Fruit fly (Drosophila melanogaster) whole organism, embryonic: Measurements from ENCODE around the gene wg.
A peak's percentile ranks its signal among the peaks of the same experiment; 100 is the strongest.

Source experiments
- Antp ChIP-seq: fragments of 200-800 bp; sonication (Bioruptor generic); optimal IDR thresholded peaks from 3 replicates; lab custom pipeline; 2016; ENCODE audit warnings: missing biosample characterization, missing genetic modification characterization
- Atf3 ChIP-seq: fragments of 200-800 bp; sonication (Bioruptor generic); optimal IDR thresholded peaks from 3 replicates; lab custom pipeline; 2016; ENCODE audit warnings: missing biosample characterization, missing genetic modification characterization
- CG10462 ChIP-seq: fragments of 200-800 bp; sonication (Bioruptor generic); optimal IDR thresholded peaks from 2 replicates; lab custom pipeline; 2016; ENCODE audit warnings: missing biosample characterization, missing genetic modification characterization
- CG12744 ChIP-seq: fragments of 200-800 bp; sonication (Bioruptor generic); optimal IDR thresholded peaks from 2 replicates; lab custom pipeline; 2016; ENCODE audit warnings: missing biosample characterization, missing genetic modification characterization
- CG14667 ChIP-seq: fragments of 200-800 bp; sonication (Bioruptor generic); IDR thresholded peaks from 2 replicates; pipeline ENCODE4 v1.3.6; 2022; ENCODE audit warnings: missing biosample characterization, missing genetic modification characterization
- CG14710 ChIP-seq: fragments of 200-800 bp; sonication (Bioruptor generic); optimal IDR thresholded peaks from 3 replicates; lab custom pipeline; 2019; ENCODE audit warnings: missing biosample characterization, mild to moderate bottlenecking, missing genetic modification characterization, moderate library complexity
- CG14860 ChIP-seq: fragments of 200-800 bp; sonication (Bioruptor generic); IDR thresholded peaks from 3 replicates; pipeline ENCODE4 v1.3.6; 2022; ENCODE audit warnings: missing biosample characterization, missing genetic modification characterization; ENCODE audit not compliant: partially characterized antibody
- CG15011 ChIP-seq: fragments of 200-800 bp; sonication (Bioruptor generic); optimal IDR thresholded peaks from 3 replicates; lab custom pipeline; 2018; ENCODE audit warnings: missing biosample characterization, mild to moderate bottlenecking, missing genetic modification characterization
- CG17328 ChIP-seq: fragments of 200-800 bp; sonication (Bioruptor generic); IDR thresholded peaks from 2 replicates; pipeline ENCODE4 v1.3.6; 2022; ENCODE audit warnings: missing biosample characterization, missing genetic modification characterization
- CG6175 ChIP-seq: fragments of 200-800 bp; sonication (Bioruptor generic); IDR thresholded peaks from 3 replicates; pipeline ENCODE4 v1.3.6; 2022; ENCODE audit warnings: missing biosample characterization, missing genetic modification characterization
- CG6654 ChIP-seq: fragments of 200-800 bp; sonication (Bioruptor generic); optimal IDR thresholded peaks from 2 replicates; lab custom pipeline; 2017; ENCODE audit warnings: missing biosample characterization, mild to moderate bottlenecking, missing genetic modification characterization
- CG6689 ChIP-seq: fragments of 200-800 bp; sonication (Bioruptor generic); IDR thresholded peaks from 2 replicates; pipeline ENCODE4 v1.3.6; 2022; ENCODE audit warnings: missing biosample characterization, missing genetic modification characterization
- CG8089 ChIP-seq: fragments of 200-800 bp; sonication (Bioruptor generic); optimal IDR thresholded peaks from 3 replicates; lab custom pipeline; 2016; ENCODE audit warnings: missing biosample characterization, missing genetic modification characterization
- CG9609 ChIP-seq: fragments of 200-800 bp; sonication (Bioruptor generic); optimal IDR thresholded peaks from 3 replicates; lab custom pipeline; 2016; ENCODE audit warnings: missing biosample characterization, missing genetic modification characterization
- Chrac-16 ChIP-seq: fragments of 200-800 bp; sonication (Bioruptor generic); optimal IDR thresholded peaks from 3 replicates; lab custom pipeline; 2016; ENCODE audit warnings: missing biosample characterization, missing genetic modification characterization
- CkIIα-i1 ChIP-seq: fragments of 200-800 bp; sonication (Bioruptor generic); IDR thresholded peaks from 2 replicates; pipeline ENCODE4 v1.3.6; 2022; ENCODE audit warnings: missing biosample characterization, missing genetic modification characterization
- D19A ChIP-seq: fragments of 200-800 bp; optimal IDR thresholded peaks from 3 replicates; lab custom pipeline; 2019; ENCODE audit warnings: missing biosample characterization, mild to moderate bottlenecking, missing genetic modification characterization, moderate library complexity
- Ets65A ChIP-seq: fragments of 200-800 bp; sonication (Bioruptor generic); peaks from one replicate; lab custom pipeline; 2016; ENCODE audit warnings: missing biosample characterization, missing genetic modification characterization
- HLHmδ ChIP-seq: fragments of 200-800 bp; sonication (Bioruptor generic); optimal IDR thresholded peaks from 2 replicates; lab custom pipeline; 2018; ENCODE audit warnings: missing biosample characterization, mild to moderate bottlenecking, missing genetic modification characterization, moderate library complexity
- Hr51 ChIP-seq, 2 experiments: fragments of 200-800 bp; sonication (Bioruptor generic); optimal IDR thresholded peaks; 2 replicates in 1 of 2; 3 replicates in 1 of 2; lab custom pipeline; 2016 to 2018; ENCODE audit warnings: missing biosample characterization in 2 of 2, missing genetic modification characterization in 2 of 2, mild to moderate bottlenecking in 1 of 2, moderate library complexity in 1 of 2
- MESR4 ChIP-seq: fragments of 200-800 bp; sonication (Bioruptor generic); optimal IDR thresholded peaks from 2 replicates; lab custom pipeline; 2018; ENCODE audit warnings: missing biosample characterization, mild to moderate bottlenecking, missing genetic modification characterization, moderate library complexity
- Mes4 ChIP-seq: fragments of 200-800 bp; sonication (Bioruptor generic); optimal IDR thresholded peaks from 2 replicates; lab custom pipeline; 2016; ENCODE audit warnings: missing biosample characterization, missing genetic modification characterization
- Myb ChIP-seq: fragments of 200-800 bp; sonication (Bioruptor generic); optimal IDR thresholded peaks from 2 replicates; lab custom pipeline; 2016; ENCODE audit warnings: missing biosample characterization, missing genetic modification characterization
- NfI ChIP-seq: fragments of 200-800 bp; sonication (Bioruptor generic); optimal IDR thresholded peaks from 3 replicates; lab custom pipeline; 2018; ENCODE audit warnings: missing biosample characterization, mild to moderate bottlenecking, missing genetic modification characterization, moderate library complexity
- Ravus ChIP-seq: fragments of 200-800 bp; sonication (Bioruptor generic); IDR thresholded peaks from 2 replicates; pipeline ENCODE4 v1.3.6; 2022; ENCODE audit warnings: missing biosample characterization, missing genetic modification characterization
- Rx ChIP-seq: fragments of 200-800 bp; sonication (Bioruptor generic); IDR thresholded peaks from 2 replicates; pipeline ENCODE4 v1.3.6; 2022; ENCODE audit warnings: missing biosample characterization, missing genetic modification characterization
- Sry-β ChIP-seq: fragments of 200-800 bp; sonication (Bioruptor generic); optimal IDR thresholded peaks from 2 replicates; lab custom pipeline; 2018; ENCODE audit warnings: missing biosample characterization, mild to moderate bottlenecking, missing genetic modification characterization, moderate library complexity
- Stat92E ChIP-seq, 3 experiments: fragments of >200 bp in 2 of 3; fragments of 200-800 bp in 1 of 3; sonication (Bioruptor generic) in 1 of 3; optimal IDR thresholded peaks; 2 replicates each; lab custom pipeline; 2017 to 2019; ENCODE audit warnings: missing biosample characterization in 3 of 3, missing genetic modification characterization in 3 of 3, mild to moderate bottlenecking in 1 of 3, moderate library complexity in 1 of 3
- ap ChIP-seq: fragments of 200-800 bp; sonication (Bioruptor generic); IDR thresholded peaks from 2 replicates; pipeline ENCODE4 v1.3.6; 2022; ENCODE audit warnings: missing biosample characterization, missing genetic modification characterization
- cas ChIP-seq: fragments of 200-800 bp; sonication (Bioruptor generic); IDR thresholded peaks from 2 replicates; pipeline ENCODE4 v1.3.6; 2022; ENCODE audit warnings: missing biosample characterization, missing genetic modification characterization
- caup ChIP-seq: fragments of 200-800 bp; sonication (Bioruptor generic); optimal IDR thresholded peaks from 3 replicates; lab custom pipeline; 2017; ENCODE audit warnings: missing biosample characterization, mild to moderate bottlenecking, missing genetic modification characterization, moderate library complexity; ENCODE audit not compliant: severe bottlenecking
- cg ChIP-seq: fragments of 200-800 bp; sonication (Bioruptor generic); optimal IDR thresholded peaks from 3 replicates; lab custom pipeline; 2019; ENCODE audit warnings: missing biosample characterization, mild to moderate bottlenecking, missing genetic modification characterization, moderate library complexity
- corto ChIP-seq: fragments of 200-800 bp; sonication (Bioruptor generic); optimal IDR thresholded peaks from 2 replicates; lab custom pipeline; 2016; ENCODE audit warnings: missing biosample characterization, mild to moderate bottlenecking, missing genetic modification characterization, moderate library complexity
- disco-r ChIP-seq: fragments of 200-800 bp; sonication (Bioruptor generic); optimal IDR thresholded peaks from 2 replicates; lab custom pipeline; 2016; ENCODE audit warnings: missing biosample characterization, missing genetic modification characterization
- fd102C ChIP-seq: fragments of 200-800 bp; sonication (Bioruptor generic); optimal IDR thresholded peaks from 2 replicates; lab custom pipeline; 2018; ENCODE audit warnings: missing biosample characterization, mild to moderate bottlenecking, missing genetic modification characterization, moderate library complexity
- fd3F ChIP-seq: fragments of 200-800 bp; sonication (Bioruptor generic); optimal IDR thresholded peaks from 2 replicates; lab custom pipeline; 2018; ENCODE audit warnings: missing biosample characterization, mild to moderate bottlenecking, missing genetic modification characterization, moderate library complexity
- hbn ChIP-seq: fragments of 200-800 bp; sonication (Bioruptor generic); IDR thresholded peaks from 2 replicates; pipeline ENCODE4 v1.3.6; 2022; ENCODE audit warnings: missing biosample characterization, missing genetic modification characterization; ENCODE audit not compliant: partially characterized antibody
- hth ChIP-seq: fragments of >200 bp; optimal IDR thresholded peaks from 2 replicates; lab custom pipeline; 2017; ENCODE audit warnings: inconsistent platforms
- luna ChIP-seq: fragments of 200-800 bp; sonication (Bioruptor generic); optimal IDR thresholded peaks from 2 replicates; lab custom pipeline; 2016; ENCODE audit warnings: missing biosample characterization, missing genetic modification characterization
- p53 ChIP-seq: fragments of 200-800 bp; sonication (Bioruptor generic); optimal IDR thresholded peaks from 2 replicates; lab custom pipeline; 2016; ENCODE audit warnings: missing biosample characterization, missing genetic modification characterization
- row ChIP-seq: fragments of 200-800 bp; sonication (Bioruptor generic); IDR thresholded peaks from 3 replicates; pipeline ENCODE4 v1.3.6; 2022; ENCODE audit warnings: missing biosample characterization, missing genetic modification characterization
- scrt ChIP-seq: fragments of 200-800 bp; sonication (Bioruptor generic); optimal IDR thresholded peaks from 2 replicates; lab custom pipeline; 2018; ENCODE audit warnings: missing biosample characterization, mild to moderate bottlenecking, missing genetic modification characterization, moderate library complexity
- sim ChIP-seq: fragments of 200-800 bp; sonication (Bioruptor generic); IDR thresholded peaks from 2 replicates; pipeline ENCODE4 v1.3.6; 2022; ENCODE audit warnings: missing biosample characterization, missing genetic modification characterization
- stwl ChIP-seq: fragments of 200-800 bp; sonication (Bioruptor generic); optimal IDR thresholded peaks from 3 replicates; lab custom pipeline; 2018; ENCODE audit warnings: missing biosample characterization, mild to moderate bottlenecking, missing genetic modification characterization, moderate library complexity
- tap ChIP-seq: fragments of 200-800 bp; optimal IDR thresholded peaks from 3 replicates; lab custom pipeline; 2019; ENCODE audit warnings: missing biosample characterization, mild to moderate bottlenecking, missing genetic modification characterization, moderate library complexity
- tna ChIP-seq: fragments of 200-800 bp; sonication (Bioruptor generic); IDR thresholded peaks from 2 replicates; pipeline ENCODE4 v1.3.6; 2022; ENCODE audit warnings: missing biosample characterization, missing genetic modification characterization; ENCODE audit not compliant: partially characterized antibody
- tup ChIP-seq: fragments of 200-800 bp; sonication (Bioruptor generic); optimal IDR thresholded peaks from 2 replicates; lab custom pipeline; 2016; ENCODE audit warnings: missing biosample characterization, mild to moderate bottlenecking, missing genetic modification characterization, moderate library complexity
- zen2 ChIP-seq: fragments of 200-800 bp; sonication (Bioruptor generic); IDR thresholded peaks from 3 replicates; pipeline ENCODE4 v1.3.6; 2022; ENCODE audit warnings: missing biosample characterization, missing genetic modification characterization; ENCODE audit not compliant: partially characterized antibody
- zfh1 ChIP-seq: fragments of 200-800 bp; sonication (Bioruptor generic); IDR thresholded peaks from 3 replicates; pipeline ENCODE4 v1.3.6; 2022; ENCODE audit warnings: missing biosample characterization, missing genetic modification characterization

Gene wg

dm6 chr2L:7293475-7294332 is 13.3 kb upstream of the wg start (continued):
- TF ChIP-seq CG10462: no peak
- peak; percentile 5 for TF ChIP-seq NfI
- no peak for TF ChIP-seq cas
- TF ChIP-seq CkIIα-i1 (GFP tag; lab: Robert Waterston, UW): no peak
- no peak for TF ChIP-seq hbn (GFP tag; lab: Robert Waterston, UW)
- TF ChIP-seq Myb (GFP tag; lab: Kevin White, UChicago): no peak
- TF ChIP-seq CG9609 (GFP tag; lab: Kevin White, UChicago): no peak
- no peak for TF ChIP-seq CG8089 (GFP tag; lab: Kevin White, UChicago)
- TF ChIP-seq CG14667: no peak
- TF ChIP-seq caup (GFP tag; lab: Kevin White, UChicago): no peak
- no peak for TF ChIP-seq Mes4 (GFP tag; lab: Kevin White, UChicago)
- peak; percentile 37 for TF ChIP-seq Chrac-16 (GFP tag; lab: Kevin White, UChicago)
- TF ChIP-seq p53: no peak
- TF ChIP-seq sim (GFP tag; lab: Robert Waterston, UW): peak; percentile 24; the same call in 1 of the 2 replicates
- TF ChIP-seq Stat92E (GFP tag; optimal IDR thresholded peaks at IDR 0.05; lab: Kevin White, UChicago): no peak
- TF ChIP-seq disco-r (GFP tag; lab: Kevin White, UChicago): no peak
- TF ChIP-seq tna (GFP tag; lab: Robert Waterston, UW): no peak
- no peak for TF ChIP-seq CG14860 (GFP tag; lab: Robert Waterston, UW)
- peak in 1 of 2 experiments; percentile 17 for TF ChIP-seq Hr51 (GFP tag; optimal IDR thresholded peaks at IDR 0.05; lab: Kevin White, UChicago)
- TF ChIP-seq Ravus (GFP tag; lab: Robert Waterston, UW): no peak
- no peak for TF ChIP-seq Sry-β (GFP tag; lab: Kevin White, UChicago)
- TF ChIP-seq scrt (GFP tag; lab: Kevin White, UChicago): no peak
- TF ChIP-seq hth (lab: Kevin White, UChicago): no peak
- TF ChIP-seq Rx (GFP tag; lab: Robert Waterston, UW): no peak
- TF ChIP-seq CG6175 (GFP tag; lab: Robert Waterston, UW): no peak
- peak; percentile 66 for TF ChIP-seq CG14710 (tag; lab: Kevin White, UChicago)
- TF ChIP-seq Antp: no peak
- TF ChIP-seq cg (GFP tag; lab: Kevin White, UChicago): no peak
- TF ChIP-seq CG6689 (GFP tag; lab: Robert Waterston, UW): peak; percentile 59; the same call in 1 of the 2 replicates
- TF ChIP-seq CG17328 (GFP tag; lab: Robert Waterston, UW): peak; percentile 56
- TF ChIP-seq CG6654: no peak
- TF ChIP-seq row (GFP tag; lab: Robert Waterston, UW): peak; percentile 42; the same call in 2 of the 3 replicates
- no peak for TF ChIP-seq fd102C (GFP tag; lab: Kevin White, UChicago)
- no peak for TF ChIP-seq Atf3 (GFP tag; lab: Kevin White, UChicago)
- no peak for TF ChIP-seq zen2 (GFP tag; lab: Robert Waterston, UW)
- peak; percentile 67 for TF ChIP-seq zfh1 (GFP tag; lab: Robert Waterston, UW)
- TF ChIP-seq tup: no peak
- no peak for TF ChIP-seq stwl (tag; lab: Kevin White, UChicago)
- no peak for TF ChIP-seq ap (GFP tag; lab: Robert Waterston, UW)
- TF ChIP-seq corto (GFP tag; lab: Kevin White, UChicago): no peak
- TF ChIP-seq luna: no peak
- no peak for TF ChIP-seq tap (tag; lab: Kevin White, UChicago)
- no peak for TF ChIP-seq fd3F (GFP tag; lab: Kevin White, UChicago)
- no peak for TF ChIP-seq CG12744 (GFP tag; lab: Kevin White, UChicago)
- TF ChIP-seq Ets65A (GFP tag; lab: Kevin White, UChicago): peak; percentile 46
- peak; percentile 39 for TF ChIP-seq D19A (tag; lab: Kevin White, UChicago)
- no peak for TF ChIP-seq MESR4 (GFP tag; lab: Kevin White, UChicago)
- no peak for TF ChIP-seq HLHmδ (GFP tag; lab: Kevin White, UChicago)
- no peak for TF ChIP-seq CG15011 (GFP tag; lab: Kevin White, UChicago)
